Fruit fly (Drosophila melanogaster) whole organism, embryonic: ENCODE results near the gene CG15547.

Experiments used
- CG10979 ChIP-seq: fragments of 200-800 bp; sonication (Bioruptor generic); optimal IDR thresholded peaks from 2 replicates; lab custom pipeline; 2018; ENCODE audit warnings: missing biosample characterization, mild to moderate bottlenecking, missing genetic modification characterization, moderate library complexity
- CG11247 ChIP-seq: fragments of 200-800 bp; sonication (Bioruptor generic); IDR thresholded peaks from 2 replicates; pipeline ENCODE4 v1.3.6; 2022; ENCODE audit warnings: missing biosample characterization, missing genetic modification characterization
- CG11504 ChIP-seq: fragments of 200-800 bp; sonication (Bioruptor generic); optimal IDR thresholded peaks from 3 replicates; lab custom pipeline; 2019; ENCODE audit warnings: missing biosample characterization, mild to moderate bottlenecking, missing genetic modification characterization, moderate library complexity
- CG11695 ChIP-seq: fragments of 200-800 bp; sonication (Bioruptor generic); IDR thresholded peaks from 3 replicates; pipeline ENCODE4 v1.3.6; 2022; ENCODE audit warnings: missing biosample characterization, missing genetic modification characterization
- CG12104 ChIP-seq: fragments of 200-800 bp; sonication (Bioruptor generic); optimal IDR thresholded peaks from 3 replicates; lab custom pipeline; 2016; ENCODE audit warnings: missing biosample characterization, missing genetic modification characterization
- CG12236 ChIP-seq: fragments of 200-800 bp; sonication (Bioruptor generic); optimal IDR thresholded peaks from 2 replicates; lab custom pipeline; 2016; ENCODE audit warnings: missing biosample characterization, missing genetic modification characterization
- CG13296 ChIP-seq: fragments of 200-800 bp; sonication (Bioruptor generic); optimal IDR thresholded peaks from 3 replicates; lab custom pipeline; 2018; ENCODE audit warnings: missing biosample characterization, mild to moderate bottlenecking, missing genetic modification characterization
- CG13424 ChIP-seq: fragments of 200-800 bp; sonication (Bioruptor generic); optimal IDR thresholded peaks from 2 replicates; lab custom pipeline; 2019; ENCODE audit warnings: missing biosample characterization, mild to moderate bottlenecking, missing genetic modification characterization, moderate library complexity
- CG13775 ChIP-seq: fragments of 200-800 bp; sonication (Bioruptor generic); optimal IDR thresholded peaks from 3 replicates; lab custom pipeline; 2017; ENCODE audit warnings: missing biosample characterization, mild to moderate bottlenecking, missing genetic modification characterization
- CG14441 ChIP-seq: fragments of 200-800 bp; sonication (Bioruptor generic); IDR thresholded peaks from 2 replicates; pipeline ENCODE4 v1.3.6; 2022; ENCODE audit warnings: missing biosample characterization, missing genetic modification characterization
- CG16815 ChIP-seq: fragments of 200-800 bp; sonication (Bioruptor generic); optimal IDR thresholded peaks from 3 replicates; lab custom pipeline; 2017; ENCODE audit warnings: missing biosample characterization, mild to moderate bottlenecking, missing genetic modification characterization
- CG16863 ChIP-seq: fragments of 200-800 bp; sonication (Bioruptor generic); optimal IDR thresholded peaks from 3 replicates; lab custom pipeline; 2016; ENCODE audit warnings: missing biosample characterization, missing genetic modification characterization
- CG17829 ChIP-seq: fragments of 200-800 bp; optimal IDR thresholded peaks from 2 replicates; lab custom pipeline; 2019; ENCODE audit warnings: missing biosample characterization, mild to moderate bottlenecking, missing genetic modification characterization, moderate library complexity
- CG1792 ChIP-seq: fragments of 200-800 bp; sonication (Bioruptor generic); optimal IDR thresholded peaks from 2 replicates; lab custom pipeline; 2016; ENCODE audit warnings: missing biosample characterization, missing genetic modification characterization
- CG18011 ChIP-seq: fragments of 200-800 bp; sonication (Bioruptor generic); optimal IDR thresholded peaks from 2 replicates; lab custom pipeline; 2017; ENCODE audit warnings: missing biosample characterization, missing genetic modification characterization, mild to moderate bottlenecking, moderate library complexity, missing genotype
- CG18476 ChIP-seq: fragments of 200-800 bp; sonication (Bioruptor generic); optimal IDR thresholded peaks from 2 replicates; lab custom pipeline; 2016; ENCODE audit warnings: missing biosample characterization, mild to moderate bottlenecking, missing genetic modification characterization
- CG18599 ChIP-seq: fragments of 200-800 bp; sonication (Bioruptor generic); optimal IDR thresholded peaks from 3 replicates; lab custom pipeline; 2017; ENCODE audit warnings: missing biosample characterization, missing genetic modification characterization, mild to moderate bottlenecking, moderate library complexity, missing genetic modification reagents
- CG2116 ChIP-seq: fragments of 200-800 bp; sonication (Bioruptor generic); optimal IDR thresholded peaks from 3 replicates; lab custom pipeline; 2018; ENCODE audit warnings: missing biosample characterization, mild to moderate bottlenecking, missing genetic modification characterization
- CG2712 ChIP-seq: fragments of 200-800 bp; optimal IDR thresholded peaks from 3 replicates; lab custom pipeline; 2019; ENCODE audit warnings: missing biosample characterization, mild to moderate bottlenecking, missing genetic modification characterization, moderate library complexity
- CG2875 ChIP-seq: fragments of 200-800 bp; sonication (Bioruptor generic); optimal IDR thresholded peaks from 2 replicates; lab custom pipeline; 2017; ENCODE audit warnings: missing biosample characterization, mild to moderate bottlenecking, missing genetic modification characterization, missing genetic modification reagents
- CG33213 ChIP-seq: fragments of 200-800 bp; sonication (Bioruptor generic); optimal IDR thresholded peaks from 3 replicates; lab custom pipeline; 2016; ENCODE audit warnings: missing biosample characterization, missing genetic modification characterization
- CG43689 ChIP-seq: fragments of 200-800 bp; sonication (Bioruptor generic); IDR thresholded peaks from 2 replicates; pipeline ENCODE4 v1.3.6; 2022; ENCODE audit warnings: missing biosample characterization, missing genetic modification characterization
- CG6854 ChIP-seq: fragments of 200-800 bp; sonication (Bioruptor generic); optimal IDR thresholded peaks from 3 replicates; lab custom pipeline; 2017; ENCODE audit warnings: missing biosample characterization, mild to moderate bottlenecking, missing genetic modification characterization
- CG7357 ChIP-seq: fragments of 200-800 bp; sonication (Bioruptor generic); IDR thresholded peaks from 3 replicates; pipeline ENCODE4 v1.3.6; 2022; ENCODE audit warnings: missing biosample characterization, missing genetic modification characterization
- CG9215 ChIP-seq: fragments of 200-800 bp; sonication (Bioruptor generic); IDR thresholded peaks from 2 replicates; pipeline ENCODE4 v1.3.6; 2022; ENCODE audit warnings: missing biosample characterization, missing genetic modification characterization
- CG9797 ChIP-seq: fragments of 200-800 bp; sonication (Bioruptor generic); optimal IDR thresholded peaks from 3 replicates; lab custom pipeline; 2018; ENCODE audit warnings: missing biosample characterization, mild to moderate bottlenecking, missing genetic modification characterization
- CTCF ChIP-seq: fragments of 200-800 bp; sonication (Bioruptor generic); optimal IDR thresholded peaks from 2 replicates; lab custom pipeline; 2017; ENCODE audit warnings: missing biosample characterization, mild to moderate bottlenecking, missing genetic modification characterization, moderate library complexity
- Dref ChIP-seq: fragments of 200-800 bp; sonication (Bioruptor generic); IDR thresholded peaks from 2 replicates; pipeline ENCODE4 v1.3.6; 2022; ENCODE audit warnings: missing biosample characterization, missing genetic modification characterization
- Fer3 ChIP-seq: fragments of 200-800 bp; sonication (Bioruptor generic); optimal IDR thresholded peaks from 2 replicates; lab custom pipeline; 2018; ENCODE audit warnings: missing biosample characterization, mild to moderate bottlenecking, missing genetic modification characterization, moderate library complexity
- GATAe ChIP-seq: fragments of 200-800 bp; sonication (Bioruptor generic); conservative IDR thresholded peaks from 2 replicates; pipeline ENCODE4 v1.3.6; 2022; ENCODE audit warnings: missing biosample characterization, missing genetic modification characterization
- Hmr ChIP-seq: fragments of 200-800 bp; sonication (Bioruptor generic); optimal IDR thresholded peaks from 3 replicates; lab custom pipeline; 2017; ENCODE audit warnings: mild to moderate bottlenecking, missing biosample characterization, missing genetic modification reagents, missing genetic modification characterization
- NC2β ChIP-seq: fragments of 200-800 bp; sonication (Bioruptor generic); optimal IDR thresholded peaks from 2 replicates; lab custom pipeline; 2016; ENCODE audit warnings: missing biosample characterization, missing genetic modification characterization
- Sry-β ChIP-seq: fragments of 200-800 bp; sonication (Bioruptor generic); optimal IDR thresholded peaks from 2 replicates; lab custom pipeline; 2018; ENCODE audit warnings: missing biosample characterization, mild to moderate bottlenecking, missing genetic modification characterization, moderate library complexity
- Taf1 ChIP-seq: fragments of 200-800 bp; sonication (Bioruptor generic); IDR thresholded peaks from 2 replicates; pipeline ENCODE4 v1.3.6; 2022; ENCODE audit warnings: missing biosample characterization, missing genetic modification characterization
- bsh ChIP-seq, 2 experiments: fragments of 200-800 bp; sonication (Bioruptor generic); optimal IDR thresholded peaks; 2 replicates each; lab custom pipeline; 2017 to 2018; ENCODE audit warnings: mild to moderate bottlenecking in 2 of 2, missing biosample characterization in 2 of 2, missing genetic modification characterization in 2 of 2, moderate library complexity in 1 of 2
- cas ChIP-seq: fragments of 200-800 bp; sonication (Bioruptor generic); IDR thresholded peaks from 2 replicates; pipeline ENCODE4 v1.3.6; 2022; ENCODE audit warnings: missing biosample characterization, missing genetic modification characterization
- cato ChIP-seq: fragments of 200-800 bp; sonication (Bioruptor generic); optimal IDR thresholded peaks from 2 replicates; lab custom pipeline; 2016; ENCODE audit warnings: missing biosample characterization, missing genetic modification characterization, borderline replicate concordance
- gcm2 ChIP-seq: fragments of 200-800 bp; sonication (Bioruptor generic); optimal IDR thresholded peaks from 2 replicates; lab custom pipeline; 2016; ENCODE audit warnings: missing biosample characterization, missing genetic modification characterization
- ham ChIP-seq: fragments of 200-800 bp; sonication (Bioruptor generic); IDR thresholded peaks from 2 replicates; pipeline ENCODE4 v1.3.6; 2022; ENCODE audit warnings: missing biosample characterization, missing genetic modification characterization
- hkb ChIP-seq, 2 experiments: fragments of 200-800 bp in 1 of 2; fragments of >200 bp in 1 of 2; sonication (Bioruptor generic) in 1 of 2; IDR thresholded peaks in 1 of 2; optimal IDR thresholded peaks in 1 of 2; 2 replicates each; pipeline versions ENCODE4 v1.3.6 to Lab custom; 2017 to 2022; ENCODE audit warnings: missing biosample characterization in 1 of 2, missing genetic modification characterization in 1 of 2
- kay ChIP-seq: fragments of 200-800 bp; sonication (Bioruptor generic); optimal IDR thresholded peaks from 2 replicates; lab custom pipeline; 2016; ENCODE audit warnings: missing biosample characterization, missing genetic modification characterization
- kni ChIP-seq: fragments of 200-800 bp; sonication (Bioruptor generic); optimal IDR thresholded peaks from 3 replicates; lab custom pipeline; 2017; ENCODE audit warnings: mild to moderate bottlenecking, missing biosample characterization, missing genetic modification reagents, missing genetic modification characterization
- lbe ChIP-seq: fragments of 200-800 bp; sonication (Bioruptor generic); optimal IDR thresholded peaks from 2 replicates; lab custom pipeline; 2016; ENCODE audit warnings: missing biosample characterization, mild to moderate bottlenecking, missing genetic modification characterization
- onecut ChIP-seq: fragments of 200-800 bp; sonication (Bioruptor generic); IDR thresholded peaks from 2 replicates; pipeline ENCODE4 v1.3.6; 2022; ENCODE audit warnings: missing biosample characterization, missing genetic modification characterization
- pb ChIP-seq: fragments of 200-800 bp; sonication (Bioruptor generic); optimal IDR thresholded peaks from 3 replicates; lab custom pipeline; 2016; ENCODE audit warnings: missing biosample characterization, missing genetic modification characterization
- salm ChIP-seq: fragments of 200-800 bp; sonication (Bioruptor generic); optimal IDR thresholded peaks from 2 replicates; lab custom pipeline; 2018; ENCODE audit warnings: missing biosample characterization, mild to moderate bottlenecking, missing genetic modification characterization
- sim ChIP-seq: fragments of 200-800 bp; sonication (Bioruptor generic); IDR thresholded peaks from 2 replicates; pipeline ENCODE4 v1.3.6; 2022; ENCODE audit warnings: missing biosample characterization, missing genetic modification characterization
- sisA ChIP-seq: fragments of 200-800 bp; sonication (Bioruptor generic); IDR thresholded peaks from 2 replicates; pipeline ENCODE4 v1.3.6; 2022; ENCODE audit warnings: missing biosample characterization, missing genetic modification characterization
- twi ChIP-seq: fragments of 200-800 bp; optimal IDR thresholded peaks from 2 replicates; lab custom pipeline; 2019; ENCODE audit warnings: missing biosample characterization, mild to moderate bottlenecking, missing genetic modification characterization, moderate library complexity

The CG15547 gene

DNA sequence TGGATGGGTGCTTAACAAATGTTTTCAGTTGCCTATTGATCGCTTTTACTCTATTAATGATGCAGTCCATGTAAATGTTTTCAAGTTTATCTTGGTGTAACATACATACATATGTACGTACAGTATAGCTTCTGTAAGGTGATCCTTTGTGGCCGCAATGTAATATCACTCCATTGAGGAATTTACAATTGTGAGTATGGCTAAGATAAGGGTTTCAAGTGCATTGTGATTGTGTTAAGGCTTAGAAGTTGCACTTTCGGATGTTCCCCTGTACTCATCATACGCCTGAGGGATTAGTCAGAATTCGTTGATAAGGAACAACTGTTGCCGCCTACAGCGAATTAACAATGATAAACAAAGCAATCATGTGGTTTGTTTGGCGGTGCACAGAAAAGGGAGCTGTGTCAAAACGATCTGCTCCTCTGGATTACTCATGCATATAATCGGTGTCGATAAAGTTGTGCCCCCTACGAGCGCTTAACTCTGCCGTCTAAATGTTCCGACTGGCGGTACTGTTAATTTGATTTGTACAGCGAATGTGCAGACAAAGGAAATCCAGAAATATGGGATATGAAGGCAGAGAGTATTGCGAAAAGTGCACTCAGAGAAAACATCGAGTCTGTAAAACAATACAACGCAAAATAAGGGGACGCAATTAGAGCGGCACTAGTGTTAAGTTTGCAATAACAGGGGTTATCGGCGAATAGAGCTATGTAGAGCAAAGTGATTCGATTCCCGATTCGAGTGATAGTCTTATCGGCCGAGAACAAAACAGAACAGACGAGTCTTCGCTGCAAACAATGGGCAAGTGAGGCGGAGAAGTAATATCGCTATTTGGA, 4.6 kb upstream of the CG15547 start (continued):
- no peak for TF ChIP-seq hkb (optimal IDR thresholded peaks at IDR 0.05; lab: Kevin White, UChicago)
- peak; percentile 74 for TF ChIP-seq hkb (GFP tag; IDR thresholded peaks at IDR 0.05; lab: Robert Waterston, UW)
- peak; percentile 31; the same call in 1 of the 2 replicates for TF ChIP-seq Taf1
- TF ChIP-seq CG2875 = peak; percentile 45
- TF ChIP-seq gcm2 = no peak
- peak; percentile 35 for TF ChIP-seq Hmr
- TF ChIP-seq Fer3 (tag; lab: Kevin White, UChicago) = peak; percentile 71
- TF ChIP-seq twi (tag; lab: Kevin White, UChicago) = no peak
- TF ChIP-seq sisA = peak; percentile 65
- TF ChIP-seq CG9215 = peak; percentile 45; the same call in 1 of the 2 replicates
- peak; percentile 55 for TF ChIP-seq CG33213
- no peak for TF ChIP-seq CG7357 (GFP tag; lab: Robert Waterston, UW)
- TF ChIP-seq CG16815 = peak; percentile 4
- TF ChIP-seq NC2β (GFP tag; lab: Kevin White, UChicago) = peak; percentile 66
- TF ChIP-seq CTCF (GFP tag; lab: Kevin White, UChicago) = peak; percentile 13
- no peak for TF ChIP-seq cato (GFP tag; lab: Kevin White, UChicago)
- no peak for TF ChIP-seq Dref (GFP tag; lab: Robert Waterston, UW)
- no peak for TF ChIP-seq CG43689
- TF ChIP-seq CG18476 = no peak
- peak; percentile 72 for TF ChIP-seq CG18599
- TF ChIP-seq kay (GFP tag; lab: Kevin White, UChicago) = peak; percentile 38
- TF ChIP-seq CG11247 (GFP tag; lab: Robert Waterston, UW) = peak; percentile 71
- TF ChIP-seq CG13775 = peak; percentile 9
- peak; percentile 11 to 74 for TF ChIP-seq bsh (GFP tag; optimal IDR thresholded peaks at IDR 0.05; lab: Kevin White, UChicago)
- TF ChIP-seq CG12104 (GFP tag; lab: Kevin White, UChicago) = no peak
- 0 out of 2 replicates have a peak, but pooled peaks have one; percentile 12 for TF ChIP-seq GATAe (GFP tag; lab: Robert Waterston, UW)
- peak; percentile 42 for TF ChIP-seq onecut (GFP tag; lab: Robert Waterston, UW)
- peak; percentile 35; the same call in 1 of the 2 replicates for TF ChIP-seq cas
- TF ChIP-seq CG11695 (GFP tag; lab: Robert Waterston, UW) = peak; percentile 52; the same call in 1 of the 3 replicates
- TF ChIP-seq CG2116 (GFP tag; lab: Kevin White, UChicago) = no peak
- TF ChIP-seq CG6854 = no peak
- peak; percentile 4 for TF ChIP-seq CG1792 (GFP tag; lab: Kevin White, UChicago)
- TF ChIP-seq CG9797 (GFP tag; lab: Kevin White, UChicago) = no peak
- TF ChIP-seq CG11504 = peak; percentile 73
- TF ChIP-seq CG13424 (tag; lab: Kevin White, UChicago) = peak; percentile 66
- no peak for TF ChIP-seq ham (GFP tag; lab: Robert Waterston, UW)
- no peak for TF ChIP-seq Sry-β (GFP tag; lab: Kevin White, UChicago)
- no peak for TF ChIP-seq pb (GFP tag; lab: Kevin White, UChicago)
- peak; percentile 28 for TF ChIP-seq CG16863 (GFP tag; lab: Kevin White, UChicago)
- TF ChIP-seq CG17829 (tag; lab: Kevin White, UChicago) = peak; percentile 31
- TF ChIP-seq CG2712 = peak; percentile 58
- TF ChIP-seq CG14441 (GFP tag; lab: Robert Waterston, UW) = peak; percentile 79
- peak; percentile 71 for TF ChIP-seq lbe
- no peak for TF ChIP-seq sim (GFP tag; lab: Robert Waterston, UW)
- TF ChIP-seq CG13296 (GFP tag; lab: Kevin White, UChicago) = peak; percentile 34
- TF ChIP-seq CG12236 (GFP tag; lab: Kevin White, UChicago) = no peak
- no peak for TF ChIP-seq kni
- peak; percentile 61 for TF ChIP-seq CG10979 (tag; lab: Kevin White, UChicago)
- peak; percentile 29 for TF ChIP-seq salm (tag; lab: Kevin White, UChicago)
- TF ChIP-seq CG18011 (GFP tag; lab: Kevin White, UChicago) = no peak
